Fruit fly (Drosophila melanogaster): ENCODE data around the gene Pde9.

dm6 chrX:12748967-12749366 is 148.2 kb downstream of the Pde9 start:
- TF ChIP-seq usp (GFP tag; optimal IDR thresholded peaks at IDR 0.05) (no peak), psq (optimal IDR thresholded peaks at IDR 0.05) (no peak), CG8478 (optimal IDR thresholded peaks at IDR 0.05) (no peak), pan (optimal IDR thresholded peaks at IDR 0.05) (no peak)
